Fruit fly (Drosophila melanogaster) whole organism, adult: ENCODE measurements around the gene Send1.
A peak's percentile ranks its signal among the peaks of the same experiment; 100 is the strongest.

Experiments used
- CG11617 ChIP-seq: fragments of 200-800 bp; sonication (Bioruptor generic); optimal IDR thresholded peaks from 2 replicates; lab custom pipeline; 2017; ENCODE audit warnings: mild to moderate bottlenecking, missing biosample characterization, missing genetic modification reagents, missing genetic modification characterization
- CG12768 ChIP-seq: fragments of 200-800 bp; sonication (Bioruptor generic); optimal IDR thresholded peaks from 2 replicates; lab custom pipeline; 2017; ENCODE audit warnings: missing biosample characterization, missing genetic modification characterization, mild to moderate bottlenecking, moderate library complexity, missing genetic modification reagents
- CG14711 ChIP-seq: fragments of 200-800 bp; sonication (Bioruptor generic); optimal IDR thresholded peaks from 2 replicates; lab custom pipeline; 2018; ENCODE audit warnings: missing biosample characterization, mild to moderate bottlenecking, missing genetic modification characterization, moderate library complexity
- CG1620 ChIP-seq: fragments of 200-800 bp; sonication (Bioruptor generic); optimal IDR thresholded peaks from 2 replicates; lab custom pipeline; 2016; ENCODE audit warnings: missing biosample characterization, missing genetic modification characterization
- CG33017 ChIP-seq: fragments of 200-800 bp; sonication (Bioruptor generic); optimal IDR thresholded peaks from 2 replicates; lab custom pipeline; 2018; ENCODE audit warnings: missing biosample characterization, mild to moderate bottlenecking, missing genetic modification characterization, moderate library complexity
- CG5204 ChIP-seq: fragments of 200-800 bp; sonication (Bioruptor generic); optimal IDR thresholded peaks from 2 replicates; lab custom pipeline; 2016; ENCODE audit warnings: missing biosample characterization, missing genetic modification characterization
- CG7045 ChIP-seq: fragments of 200-800 bp; sonication (Bioruptor generic); optimal IDR thresholded peaks from 2 replicates; lab custom pipeline; 2017; ENCODE audit warnings: missing biosample characterization, mild to moderate bottlenecking, missing genetic modification characterization
- CG7101 ChIP-seq: fragments of 200-800 bp; sonication (Bioruptor generic); optimal IDR thresholded peaks from 2 replicates; lab custom pipeline; 2018; ENCODE audit warnings: missing biosample characterization, mild to moderate bottlenecking, missing genetic modification characterization, moderate library complexity
- Clk ChIP-seq: fragments of 200-800 bp; sonication (Bioruptor generic); optimal IDR thresholded peaks from 2 replicates; lab custom pipeline; 2017; ENCODE audit warnings: missing biosample characterization, missing genetic modification characterization
- Crg-1 ChIP-seq: fragments of 200-800 bp; sonication (Bioruptor generic); optimal IDR thresholded peaks from 2 replicates; lab custom pipeline; 2016; ENCODE audit warnings: missing biosample characterization, missing genetic modification characterization
- Hr96 ChIP-seq: fragments of 200-800 bp; sonication (Bioruptor generic); optimal IDR thresholded peaks from 2 replicates; lab custom pipeline; 2016; ENCODE audit warnings: missing biosample characterization, missing genetic modification characterization
- Mnt ChIP-seq: fragments of 200-800 bp; sonication (Bioruptor generic); optimal IDR thresholded peaks from 2 replicates; lab custom pipeline; 2016; ENCODE audit warnings: missing biosample characterization, mild to moderate bottlenecking, missing genetic modification characterization
- bab1 ChIP-seq: fragments of 200-800 bp; sonication (Bioruptor generic); optimal IDR thresholded peaks from 3 replicates; lab custom pipeline; 2019; ENCODE audit warnings: missing biosample characterization, mild to moderate bottlenecking, missing genetic modification characterization, moderate library complexity
- cic ChIP-seq: fragments of 200-800 bp; sonication (Bioruptor generic); optimal IDR thresholded peaks from 2 replicates; lab custom pipeline; 2017; ENCODE audit warnings: missing biosample characterization, mild to moderate bottlenecking, missing genetic modification characterization, moderate library complexity
- cnc ChIP-seq, 2 experiments: fragments of >200 bp; optimal IDR thresholded peaks; 2 replicates each; lab custom pipeline; 2017
- kay ChIP-seq: fragments of 200-800 bp; sonication (Bioruptor generic); peaks from one replicate; lab custom pipeline; 2016; ENCODE audit warnings: missing biosample characterization, missing genetic modification characterization, borderline replicate concordance
- ovo ChIP-seq: fragments of 200-800 bp; sonication (Bioruptor generic); optimal IDR thresholded peaks from 2 replicates; lab custom pipeline; 2016; ENCODE audit warnings: missing biosample characterization, missing genetic modification characterization
- pad ChIP-seq: fragments of 200-800 bp; sonication (Bioruptor generic); optimal IDR thresholded peaks from 3 replicates; lab custom pipeline; 2017; ENCODE audit warnings: missing biosample characterization, missing genetic modification characterization, mild to moderate bottlenecking, moderate library complexity, missing genetic modification reagents
- tj ChIP-seq: fragments of 200-800 bp; sonication (Bioruptor generic); optimal IDR thresholded peaks from 3 replicates; lab custom pipeline; 2017; ENCODE audit warnings: missing biosample characterization, mild to moderate bottlenecking, missing genetic modification characterization, moderate library complexity
- toe ChIP-seq: fragments of 200-800 bp; sonication (Bioruptor generic); optimal IDR thresholded peaks from 2 replicates; lab custom pipeline; 2016; ENCODE audit warnings: missing biosample characterization, missing genetic modification characterization

Gene Send1

dm6 chr2L:2228179-2228849 is 26.5 kb downstream of the Send1 start:
- peak; percentile 51 for TF ChIP-seq Mnt
- TF ChIP-seq CG12768, result peak; percentile 66
- TF ChIP-seq CG5204, result no peak
- TF ChIP-seq tj, result no peak
- peak; percentile 61 for TF ChIP-seq cic (GFP tag; lab: Kevin White, UChicago)
- TF ChIP-seq kay, result peak; percentile 1
- peak; percentile 39 for TF ChIP-seq pad (GFP tag; lab: Kevin White, UChicago)

dm6 chr2L:2227316-2227715 is 27.5 kb downstream of the Send1 start:
- TF ChIP-seq CG7101 (peak; percentile 49), CG1620 (GFP tag; lab: Kevin White, UChicago) (peak; percentile 9), CG14711 (tag; lab: Kevin White, UChicago) (peak; percentile 7), CG7045 (GFP tag; lab: Kevin White, UChicago) (peak; percentile 23), kay (peak; percentile 84), CG33017 (peak; percentile 40), CG5204 (no peak), tj (no peak), ovo (GFP tag; lab: Kevin White, UChicago) (no peak), pad (GFP tag; lab: Kevin White, UChicago) (no peak), Mnt (no peak)

dm6 chr2L:2226259-2227121 is 28.4 kb downstream of the Send1 start, which contains the start of the genes CG15387 and sau:
TSS of gene CG15387 (minus strand) at chr2L:2226294.
TSS of gene sau (plus strand) at chr2L:2226342.
- peak; percentile 88 for TF ChIP-seq ovo (GFP tag; lab: Kevin White, UChicago)
- no peak for TF ChIP-seq cnc (optimal IDR thresholded peaks at IDR 0.05; lab: Kevin White, UChicago)
- peak; percentile 96 for TF ChIP-seq CG1620 (GFP tag; lab: Kevin White, UChicago)
- peak; percentile 90 for TF ChIP-seq bab1
- peak; percentile 89 for TF ChIP-seq CG33017
- TF ChIP-seq kay, result peak; percentile 97
- TF ChIP-seq pad (GFP tag; lab: Kevin White, UChicago), result peak; percentile 87
- TF ChIP-seq Hr96, result peak; percentile 96
- peak; percentile 94 for TF ChIP-seq CG7101
- TF ChIP-seq Crg-1 (GFP tag; lab: Kevin White, UChicago), result peak; percentile 95
- TF ChIP-seq toe (GFP tag; lab: Kevin White, UChicago), result peak; percentile 96
- peak; percentile 62 for TF ChIP-seq cic (GFP tag; lab: Kevin White, UChicago)
- peak; percentile 93 for TF ChIP-seq tj
- TF ChIP-seq Clk (GFP tag; lab: Kevin White, UChicago), result peak; percentile 87
- TF ChIP-seq CG7045 (GFP tag; lab: Kevin White, UChicago), result peak; percentile 89
- TF ChIP-seq CG5204, result peak; percentile 96
- peak; percentile 92 for TF ChIP-seq CG12768
- TF ChIP-seq Mnt, result peak; percentile 92
- TF ChIP-seq CG14711 (tag; lab: Kevin White, UChicago), result peak; percentile 88
- peak; percentile 95 for TF ChIP-seq CG11617 (GFP tag; lab: Kevin White, UChicago)

- TF ChIP-seq bab1 (peak; percentile 5), CG7101 (no peak), kay (peak; percentile 56)
Observed at dm6 chr2L:2222377-2222776, 32.5 kb downstream of the Send1 start.

- TF ChIP-seq cic (GFP tag; lab: Kevin White, UChicago) (peak; percentile 99), Clk (GFP tag; lab: Kevin White, UChicago) (peak; percentile 96), CG7045 (GFP tag; lab: Kevin White, UChicago) (peak; percentile 99), CG7101 (peak; percentile 99), kay (peak; percentile 96), CG33017 (peak; percentile 100), pad (GFP tag; lab: Kevin White, UChicago) (peak; percentile 96), Mnt (peak; percentile 98), Hr96 (peak; percentile 96), CG5204 (peak; percentile 99), CG11617 (GFP tag; lab: Kevin White, UChicago) (peak; percentile 99), CG14711 (tag; lab: Kevin White, UChicago) (peak; percentile 96), bab1 (peak; percentile 99), tj (peak; percentile 95), CG12768 (peak; percentile 99), toe (GFP tag; lab: Kevin White, UChicago) (peak; percentile 97), cnc (optimal IDR thresholded peaks at IDR 0.05; lab: Kevin White, UChicago) (no peak), Crg-1 (GFP tag; lab: Kevin White, UChicago) (peak; percentile 99), CG1620 (GFP tag; lab: Kevin White, UChicago) (peak; percentile 98), ovo (GFP tag; lab: Kevin White, UChicago) (peak; percentile 98)
Observed at dm6 chr2L:2221649-2222150, 33.1 kb downstream of the Send1 start.
